Worm (Caenorhabditis elegans) whole organism, mixed stage, embryonic: ENCODE data around the gene K05F6.8.

Source experiments
- ceh-39 ChIP-seq: fragments of 150-350 bp; optimal IDR thresholded peaks from 2 replicates; lab custom pipeline; 2014; ENCODE audit warnings: missing biosample characterization, missing genetic modification characterization
- ces-1 ChIP-seq: fragments of 150-350 bp; optimal IDR thresholded peaks from 2 replicates; lab custom pipeline; 2014; ENCODE audit warnings: missing biosample characterization, missing genetic modification reagents, missing genetic modification characterization
- drap-1 ChIP-seq: fragments of 200-800 bp; sonication (Bioruptor generic); optimal IDR thresholded peaks from 3 replicates; lab custom pipeline; 2018; ENCODE audit warnings: mild to moderate bottlenecking, missing genetic modification characterization, missing compliant biosample characterization
- elt-1 ChIP-seq: sonication (generic microtip); optimal IDR thresholded peaks from 2 replicates; lab custom pipeline; 2017; ENCODE audit warnings: missing genetic modification characterization, mild to moderate bottlenecking, missing compliant biosample characterization, antibody characterized with exemption, moderate library complexity, borderline replicate concordance; ENCODE audit not compliant: insufficient read depth
- nhr-237 ChIP-seq: fragments of 150-350 bp; optimal IDR thresholded peaks from 2 replicates; lab custom pipeline; 2014; ENCODE audit warnings: missing biosample characterization, missing genetic modification characterization
- nhr-28 ChIP-seq: fragments of 150-350 bp; optimal IDR thresholded peaks from 2 replicates; lab custom pipeline; 2014; ENCODE audit warnings: missing biosample characterization, missing genetic modification characterization
- nhr-76 ChIP-seq: sonication (generic microtip); optimal IDR thresholded peaks from 2 replicates; lab custom pipeline; 2017; ENCODE audit warnings: missing biosample characterization, missing genetic modification characterization
- ztf-11 ChIP-seq: fragments of 150-350 bp; optimal IDR thresholded peaks from 2 replicates; lab custom pipeline; 2014; ENCODE audit warnings: missing biosample characterization, missing genetic modification characterization

DNA sequence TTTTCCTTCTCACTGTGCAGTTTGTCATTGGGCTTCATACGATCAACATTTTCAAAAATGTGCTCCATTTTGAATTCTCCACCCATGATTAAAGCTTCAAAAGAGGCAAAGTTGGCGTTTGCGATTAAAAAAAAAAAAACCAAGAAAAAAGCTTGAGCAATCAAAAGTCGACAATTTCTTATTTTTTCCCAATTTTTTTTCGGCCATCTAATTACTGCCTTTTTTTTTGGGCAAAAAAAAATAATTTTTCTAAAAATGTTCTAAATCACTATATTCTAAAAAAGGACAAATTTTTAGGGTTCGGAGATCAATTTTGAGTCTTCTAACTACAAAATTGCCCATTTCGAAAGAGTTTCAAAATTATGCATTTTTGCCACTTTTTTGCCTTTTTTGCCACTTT lies 8.5 kb upstream of the K05F6.8 start, which contains the start of gene K05F6.10:
- TF ChIP-seq nhr-28 (tag; lab: Kevin White, UChicago) = no peak
- TF ChIP-seq ceh-39 (tag; lab: Kevin White, UChicago) = no peak
- TF ChIP-seq ztf-11 (tag; lab: Kevin White, UChicago) = no peak
- no peak for TF ChIP-seq drap-1 (GFP tag; lab: Kevin White, UChicago)
- TF ChIP-seq nhr-76 (tag; lab: Kevin White, UChicago) = no peak
- TF ChIP-seq nhr-237 (tag; lab: Kevin White, UChicago) = no peak
- no peak for TF ChIP-seq elt-1 (tag; lab: Kevin White, UChicago)
- TF ChIP-seq ces-1 (GFP tag; lab: Kevin White, UChicago) = no peak
